Worm (Caenorhabditis elegans): ENCODE data around the gene H28G03.3.
A peak's percentile ranks its signal among the peaks of the same experiment; 100 is the strongest.

The H28G03.3 gene

DNA sequence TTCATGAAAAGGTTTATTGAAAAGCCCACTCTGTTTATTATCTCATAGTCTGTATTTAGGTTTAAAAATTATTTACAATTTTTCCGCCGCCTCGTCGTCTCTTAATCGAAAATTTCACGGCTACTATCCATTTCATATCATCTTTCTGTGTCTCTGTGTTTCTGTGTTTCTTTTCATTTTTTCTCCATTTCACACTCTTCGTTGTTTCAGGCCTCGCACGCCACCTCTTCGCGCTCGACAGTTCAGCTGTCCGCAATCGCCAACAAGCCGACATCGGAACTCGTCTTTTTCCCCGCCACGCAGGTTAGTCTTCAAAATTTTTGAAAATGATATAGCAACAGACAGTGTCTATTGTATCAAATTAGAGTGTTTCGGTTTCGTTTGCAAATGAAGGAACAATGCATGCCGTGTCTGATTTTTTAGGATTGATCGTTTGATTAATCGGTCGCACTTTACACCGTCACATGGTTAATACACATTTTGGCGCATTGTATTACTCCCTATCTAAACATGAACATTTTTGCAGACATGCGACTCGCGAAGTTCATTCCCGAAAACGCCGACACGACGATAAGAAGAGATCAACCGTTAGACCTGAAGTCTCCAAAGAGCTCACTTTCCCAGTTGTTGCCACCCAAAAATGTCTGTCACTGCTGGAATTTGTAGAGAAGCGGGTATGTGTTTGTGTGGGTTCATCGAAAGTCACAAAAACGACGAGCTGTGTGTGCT, 15.1 kb downstream of the H28G03.3 start (continued):
- no peak for TF ChIP-seq F26F4.8 (GFP tag; conservative IDR thresholded peaks at IDR 0.05)
- TF ChIP-seq ztf-11 (tag; optimal IDR thresholded peaks at IDR 0.05), result no peak
- no peak for TF ChIP-seq zip-11 (GFP tag; IDR thresholded peaks at IDR 0.05)
- TF ChIP-seq daf-16 (GFP tag; optimal IDR thresholded peaks at IDR 0.05), result no peak
- TF ChIP-seq daf-16 (tag; optimal IDR thresholded peaks at IDR 0.05), result peak; percentile 6
- TF ChIP-seq nhr-28 (tag; optimal IDR thresholded peaks at IDR 0.05), result peak; percentile 30
- no peak for TF ChIP-seq fos-1 (tag; optimal IDR thresholded peaks at IDR 0.05)
- TF ChIP-seq pqm-1 (tag; optimal IDR thresholded peaks at IDR 0.05), result no peak
- TF ChIP-seq ceh-44 (GFP tag; IDR thresholded peaks at IDR 0.05), result no peak
- no peak for TF ChIP-seq ces-1 (GFP tag; optimal IDR thresholded peaks at IDR 0.05)
- TF ChIP-seq nhr-102 (tag; optimal IDR thresholded peaks at IDR 0.05), result no peak
- no peak for TF ChIP-seq snpc-1.2 (GFP tag; IDR thresholded peaks at IDR 0.05)
- TF ChIP-seq mdl-1 (tag; optimal IDR thresholded peaks at IDR 0.05), result no peak
- TF ChIP-seq daf-19 (GFP tag; conservative IDR thresholded peaks at IDR 0.05), result no peak

DNA sequence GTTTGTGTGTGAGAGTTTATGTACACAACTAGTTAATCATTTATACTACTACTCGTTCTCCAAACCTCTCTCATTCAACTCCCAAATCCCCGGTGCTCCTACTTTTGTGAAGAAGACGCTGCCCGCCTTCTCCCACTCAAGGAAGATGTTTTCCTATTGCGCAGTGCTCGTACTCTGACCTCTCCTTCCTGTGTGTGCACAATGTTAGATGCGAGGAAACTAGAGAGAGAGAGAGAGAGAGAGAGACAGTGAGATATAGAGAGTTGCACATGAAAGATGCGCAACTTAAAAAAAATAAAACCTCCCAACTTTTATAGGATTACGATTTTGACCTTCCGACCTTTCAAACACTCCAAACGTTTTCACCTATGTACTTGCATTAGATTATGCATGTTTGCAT, 15.6 kb downstream of the H28G03.3 start:
- TF ChIP-seq saeg-2 (GFP tag; IDR thresholded peaks at IDR 0.05) (no peak), dmd-8 (GFP tag; IDR thresholded peaks at IDR 0.05) (no peak), dmd-9 (GFP tag; IDR thresholded peaks at IDR 0.05) (no peak), nhr-48 (tag; optimal IDR thresholded peaks at IDR 0.05) (no peak), unc-62 (GFP tag; optimal IDR thresholded peaks at IDR 0.05 in 1 of 2) (peak in 1 of 2 experiments; percentile 56), unc-62 (tag; optimal IDR thresholded peaks at IDR 0.05) (no peak), ctbp-1 (GFP tag; IDR thresholded peaks at IDR 0.05) (0 out of 2 replicates have a peak, but pooled peaks have one; percentile 44), ceh-44 (GFP tag; IDR thresholded peaks at IDR 0.05) (no peak), F10B5.3 (tag; optimal IDR thresholded peaks at IDR 0.05) (no peak), unc-130 (GFP tag; optimal IDR thresholded peaks at IDR 0.05) (no peak), nhr-28 (tag; optimal IDR thresholded peaks at IDR 0.05) (no peak), aha-1 (tag) (peak; percentile 90), lsy-2 (tag; optimal IDR thresholded peaks at IDR 0.05) (peak in 1 of 2 experiments; percentile 11), php-3 (GFP tag; IDR thresholded peaks at IDR 0.05) (no peak), pqm-1 (tag; optimal IDR thresholded peaks at IDR 0.05) (no peak), nhr-6 (tag; optimal IDR thresholded peaks at IDR 0.05) (no peak), lin-15B (tag; optimal IDR thresholded peaks at IDR 0.05) (no peak), hif-1 (tag; optimal IDR thresholded peaks at IDR 0.05) (peak in 1 of 2 experiments; percentile 4), ces-1 (GFP tag; optimal IDR thresholded peaks at IDR 0.05) (no peak), mes-2 (tag; optimal IDR thresholded peaks at IDR 0.05; ENCODE audit: poor library complexity, severe bottlenecking) (peak; percentile 11), Y5F2A.4 (GFP tag; optimal IDR thresholded peaks at IDR 0.05) (no peak), Y75B8A.6 (GFP tag; IDR thresholded peaks at IDR 0.05) (no peak), pha-4 (GFP tag; IDR thresholded peaks at IDR 0.05) (no peak), pha-4 (tag; optimal IDR thresholded peaks at IDR 0.05) (peak; percentile 30), ztf-7 (tag; optimal IDR thresholded peaks at IDR 0.05) (no peak), mep-1 (tag; optimal IDR thresholded peaks at IDR 0.05) (peak; percentile 42), lin-39 (tag; optimal IDR thresholded peaks at IDR 0.05) (no peak), jun-1 (tag; optimal IDR thresholded peaks at IDR 0.05) (no peak), daf-19 (GFP tag; conservative IDR thresholded peaks at IDR 0.05) (no peak), hmg-1.1 (GFP tag; IDR thresholded peaks at IDR 0.05) (peak; percentile 34; the same call in 1 of the 2 replicates), vab-7 (GFP tag; IDR thresholded peaks at IDR 0.05) (no peak), duxl-1 (tag; optimal IDR thresholded peaks at IDR 0.05; ENCODE audit: poor library complexity) (no peak), F37D6.2 (tag; optimal IDR thresholded peaks at IDR 0.05) (no peak), nhr-25 (tag; optimal IDR thresholded peaks at IDR 0.05; ENCODE audit: borderline replicate concordance, insufficient read depth) (no peak), nhr-237 (tag; optimal IDR thresholded peaks at IDR 0.05) (no peak), lin-29 (GFP tag; IDR thresholded peaks at IDR 0.05) (no peak), T20F7.1 (GFP tag; optimal IDR thresholded peaks at IDR 0.05) (no peak), dmd-6 (GFP tag; IDR thresholded peaks at IDR 0.05) (0 out of 2 replicates have a peak, but pooled peaks have one; percentile 10), sdz-12 (GFP tag; optimal IDR thresholded peaks at IDR 0.05) (no peak)

All from whole organism, L4 larva.